Fruit fly (Drosophila melanogaster) whole organism, pupa: ENCODE results near the gene Tmem43.

Experiments used
- CG10348 ChIP-seq: fragments of 200-800 bp; sonication (Bioruptor generic); IDR thresholded peaks from 2 replicates; pipeline ENCODE4 v1.3.6; 2022; ENCODE audit warnings: missing biosample characterization, missing genetic modification characterization
- CG12605 ChIP-seq: fragments of 200-800 bp; sonication (Bioruptor generic); IDR thresholded peaks from 2 replicates; pipeline ENCODE4 v1.3.6; 2022; ENCODE audit warnings: missing biosample characterization, missing genetic modification characterization
- CG13204 ChIP-seq: fragments of 200-800 bp; sonication (Bioruptor generic); optimal IDR thresholded peaks from 2 replicates; lab custom pipeline; 2018; ENCODE audit warnings: missing biosample characterization, mild to moderate bottlenecking, missing genetic modification characterization, moderate library complexity
- CG14655 ChIP-seq: fragments of 200-800 bp; sonication (Bioruptor generic); optimal IDR thresholded peaks from 3 replicates; lab custom pipeline; 2017; ENCODE audit warnings: mild to moderate bottlenecking, missing biosample characterization, missing genetic modification reagents, missing genetic modification characterization
- CG15710 ChIP-seq: fragments of 200-800 bp; sonication (Bioruptor generic); optimal IDR thresholded peaks from 2 replicates; lab custom pipeline; 2018; ENCODE audit warnings: missing biosample characterization, mild to moderate bottlenecking, missing genetic modification characterization, moderate library complexity
- CG17806 ChIP-seq: fragments of 200-800 bp; sonication (Bioruptor generic); optimal IDR thresholded peaks from 2 replicates; lab custom pipeline; 2018; ENCODE audit warnings: missing biosample characterization, mild to moderate bottlenecking, missing genetic modification characterization, moderate library complexity
- CG32121 ChIP-seq: fragments of 200-800 bp; sonication (Bioruptor generic); IDR thresholded peaks from 2 replicates; pipeline ENCODE4 v1.3.6; 2022; ENCODE audit warnings: missing biosample characterization, missing genetic modification characterization
- CG34367 ChIP-seq: fragments of 200-800 bp; sonication (Bioruptor generic); optimal IDR thresholded peaks from 2 replicates; lab custom pipeline; 2018; ENCODE audit warnings: missing biosample characterization, mild to moderate bottlenecking, missing genetic modification characterization
- CG4496 ChIP-seq: fragments of 200-800 bp; sonication (Bioruptor generic); IDR thresholded peaks from 3 replicates; pipeline ENCODE4 v1.3.6; 2022; ENCODE audit warnings: missing biosample characterization, missing genetic modification characterization
- CG8159 ChIP-seq: fragments of 200-800 bp; sonication (Bioruptor generic); optimal IDR thresholded peaks from 3 replicates; lab custom pipeline; 2018; ENCODE audit warnings: missing biosample characterization, mild to moderate bottlenecking, missing genetic modification characterization, moderate library complexity
- CG8301 ChIP-seq: fragments of 200-800 bp; sonication (Bioruptor generic); optimal IDR thresholded peaks from 2 replicates; lab custom pipeline; 2018; ENCODE audit warnings: missing biosample characterization, mild to moderate bottlenecking, missing genetic modification characterization
- CG9948 ChIP-seq: fragments of 200-800 bp; sonication (Bioruptor generic); optimal IDR thresholded peaks from 2 replicates; lab custom pipeline; 2018; ENCODE audit warnings: missing biosample characterization, mild to moderate bottlenecking, missing genetic modification characterization, moderate library complexity
- D1 ChIP-seq: fragments of 200-800 bp; sonication (Bioruptor generic); optimal IDR thresholded peaks from 2 replicates; lab custom pipeline; 2018; ENCODE audit warnings: missing biosample characterization, mild to moderate bottlenecking, missing genetic modification characterization, moderate library complexity
- EcR ChIP-seq: fragments of 200-800 bp; sonication (Bioruptor generic); optimal IDR thresholded peaks from 3 replicates; lab custom pipeline; 2019; ENCODE audit warnings: missing biosample characterization, missing genetic modification characterization, mild to moderate bottlenecking, moderate library complexity, missing genetic modification reagents
- Ets98B ChIP-seq: fragments of 200-800 bp; sonication (Bioruptor generic); IDR thresholded peaks from 2 replicates; pipeline ENCODE4 v1.3.6; 2022; ENCODE audit warnings: missing biosample characterization, missing genetic modification characterization
- Pif1A ChIP-seq: fragments of 200-800 bp; sonication (Bioruptor generic); optimal IDR thresholded peaks from 3 replicates; lab custom pipeline; 2016; ENCODE audit warnings: missing biosample characterization, missing genetic modification characterization
- Pif1B ChIP-seq: fragments of 200-800 bp; sonication (Bioruptor generic); optimal IDR thresholded peaks from 3 replicates; lab custom pipeline; 2016; ENCODE audit warnings: missing biosample characterization, missing genetic modification characterization
- Snoo ChIP-seq: fragments of 200-800 bp; sonication (Bioruptor generic); optimal IDR thresholded peaks from 3 replicates; lab custom pipeline; 2017; ENCODE audit warnings: missing biosample characterization, mild to moderate bottlenecking, missing genetic modification characterization, inconsistent platforms
- fd96Ca ChIP-seq: fragments of 200-800 bp; sonication (Bioruptor generic); IDR thresholded peaks from 3 replicates; pipeline ENCODE4 v1.3.6; 2022; ENCODE audit warnings: missing biosample characterization, missing genetic modification characterization
- gl ChIP-seq: fragments of 200-800 bp; sonication (Bioruptor generic); optimal IDR thresholded peaks from 2 replicates; lab custom pipeline; 2018; ENCODE audit warnings: missing biosample characterization, mild to moderate bottlenecking, missing genetic modification characterization
- rn ChIP-seq: fragments of 200-800 bp; sonication (Bioruptor generic); IDR thresholded peaks from 2 replicates; pipeline ENCODE4 v1.3.6; 2022; ENCODE audit warnings: missing biosample characterization, missing genetic modification characterization

The Tmem43 gene

DNA sequence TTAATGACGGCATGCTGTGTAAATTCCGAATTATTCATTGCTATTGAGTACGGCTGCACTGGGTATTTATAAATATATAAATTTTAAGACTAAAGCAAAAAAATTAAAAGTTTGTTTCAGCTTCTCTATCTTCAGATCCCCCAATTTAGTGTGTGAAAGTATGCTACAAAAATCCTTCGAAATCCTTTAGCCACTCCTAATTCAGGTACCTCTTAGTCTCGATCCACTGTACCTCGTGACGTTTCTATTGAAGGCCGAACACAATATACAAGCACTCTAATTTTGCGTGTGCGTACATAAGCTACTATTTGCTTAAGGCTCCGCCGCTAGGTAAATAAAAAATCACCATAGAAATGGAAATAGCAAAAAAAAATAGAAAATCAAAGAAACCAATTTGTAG, 48.4 kb downstream of the Tmem43 start:
- TF ChIP-seq CG32121 (GFP tag; lab: Robert Waterston, UW) (peak; percentile 44; the same call in 1 of the 2 replicates), CG10348 (GFP tag; lab: Robert Waterston, UW) (no peak)

DNA sequence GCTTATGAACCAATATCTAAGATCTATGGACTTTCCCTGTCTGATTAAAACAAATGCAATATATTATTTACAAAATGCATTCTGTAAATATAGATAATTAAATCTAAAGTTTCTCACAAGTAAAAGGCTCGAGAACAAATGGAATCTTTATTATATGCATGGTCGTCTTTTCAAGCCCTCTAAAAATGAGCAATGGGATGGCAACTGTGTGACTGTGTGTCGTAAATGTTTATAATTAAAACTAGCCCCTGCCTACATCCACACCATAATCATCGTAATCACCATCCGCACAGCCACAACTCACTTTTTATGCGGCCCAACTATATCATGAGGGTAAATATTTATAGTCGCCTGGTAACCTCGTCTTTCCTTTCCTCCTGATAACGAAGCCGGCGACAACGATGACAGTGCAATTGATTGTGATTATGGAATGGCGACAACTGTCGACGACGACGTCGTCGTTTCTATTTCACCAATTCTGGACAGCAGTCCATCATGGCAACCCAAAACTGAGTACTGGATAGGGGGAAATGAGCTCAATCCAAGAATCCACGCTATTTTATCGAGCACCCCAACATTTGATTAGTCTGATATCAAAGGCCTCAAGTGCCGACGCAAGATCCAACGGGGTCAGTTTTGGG, 49.1 kb downstream of the Tmem43 start:
- no peak for TF ChIP-seq CG9948 (tag; lab: Kevin White, UChicago)
- TF ChIP-seq CG8159 (tag; lab: Kevin White, UChicago): no peak
- TF ChIP-seq CG4496 (GFP tag; lab: Robert Waterston, UW): no peak
- no peak for TF ChIP-seq CG10348 (GFP tag; lab: Robert Waterston, UW)
- TF ChIP-seq, all 21 proteins: peak for 0

DNA sequence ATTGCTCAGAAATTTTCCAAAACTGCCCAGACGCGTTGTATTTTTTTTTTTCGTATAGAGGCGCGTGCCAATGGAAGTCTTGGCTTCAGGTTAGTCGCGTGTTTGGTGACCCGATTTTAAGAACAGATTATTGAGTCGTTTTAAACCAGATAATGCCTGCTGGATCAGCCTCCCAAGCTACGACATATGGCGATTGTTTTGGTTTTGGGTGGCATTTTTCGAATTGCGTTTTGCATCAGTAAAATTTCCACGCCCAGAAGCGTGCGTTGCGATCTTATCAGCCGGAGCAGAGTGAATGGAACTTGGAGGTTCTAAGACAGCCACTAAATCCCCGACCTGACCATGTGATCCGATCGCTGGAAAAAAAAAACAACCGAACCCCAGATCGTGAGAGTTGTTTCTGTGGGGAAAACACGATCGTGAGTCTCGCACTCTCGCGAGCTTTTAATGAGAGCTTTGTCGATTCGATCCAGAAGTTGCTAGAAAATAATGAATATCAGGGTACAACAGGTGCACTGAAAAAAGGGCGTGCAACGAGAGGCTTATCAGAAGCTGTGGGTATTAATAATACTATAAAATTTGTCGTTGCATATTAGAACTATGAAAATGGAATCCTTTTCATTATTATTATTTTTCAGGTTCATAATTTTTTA, 49.7 kb downstream of the Tmem43 start:
- TF ChIP-seq CG9948 (tag; lab: Kevin White, UChicago): no peak
- no peak for TF ChIP-seq CG14655 (GFP tag; lab: Kevin White, UChicago)
- TF ChIP-seq gl (tag; lab: Kevin White, UChicago): no peak
- no peak for TF ChIP-seq CG12605 (GFP tag; lab: Robert Waterston, UW)
- peak; percentile 45 for TF ChIP-seq Ets98B
- no peak for TF ChIP-seq Snoo (tag; lab: Kevin White, UChicago)
- no peak for TF ChIP-seq rn (GFP tag; lab: Robert Waterston, UW)

DNA sequence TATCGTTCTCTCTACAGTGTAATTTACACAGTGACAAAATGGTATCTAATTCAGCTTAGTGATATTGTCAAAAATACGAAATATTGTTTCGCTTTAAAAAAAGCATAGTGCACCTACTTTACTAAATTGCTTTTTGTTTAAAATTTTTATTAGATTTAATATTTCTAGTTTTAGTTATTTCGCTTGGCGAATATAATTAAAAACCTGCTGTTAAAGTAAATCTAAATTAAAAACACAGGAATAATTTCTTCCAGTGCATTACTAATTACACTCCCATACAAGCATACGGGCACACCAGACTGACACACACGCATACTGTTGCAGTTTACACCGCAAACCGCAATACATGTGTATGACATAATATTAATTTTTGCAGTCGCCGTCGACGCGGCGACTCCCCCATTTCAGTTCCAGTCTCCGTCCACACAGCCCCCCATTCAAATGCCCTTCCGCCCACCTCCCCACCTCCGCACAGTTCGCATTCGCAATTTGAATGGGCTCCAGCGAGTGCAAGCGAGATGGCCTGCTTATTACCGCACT, 51.1 kb downstream of the Tmem43 start:
- TF ChIP-seq CG14655 (GFP tag; lab: Kevin White, UChicago): peak; percentile 68
- TF ChIP-seq CG12605 (GFP tag; lab: Robert Waterston, UW): peak; percentile 82
- peak; percentile 33 for TF ChIP-seq Pif1A (GFP tag; lab: Kevin White, UChicago)
- peak; percentile 59 for TF ChIP-seq Snoo (tag; lab: Kevin White, UChicago)
- peak; percentile 55 for TF ChIP-seq CG34367 (tag; lab: Kevin White, UChicago)
- TF ChIP-seq CG15710 (tag; lab: Kevin White, UChicago): peak; percentile 68
- TF ChIP-seq rn (GFP tag; lab: Robert Waterston, UW): peak; percentile 71; the same call in 1 of the 2 replicates
- peak; percentile 85 for TF ChIP-seq CG8159 (tag; lab: Kevin White, UChicago)
- TF ChIP-seq CG8301 (tag; lab: Kevin White, UChicago): peak; percentile 68
- TF ChIP-seq gl (tag; lab: Kevin White, UChicago): no peak
- peak; percentile 79 for TF ChIP-seq CG4496 (GFP tag; lab: Robert Waterston, UW)
- TF ChIP-seq CG32121 (GFP tag; lab: Robert Waterston, UW): peak; percentile 87
- TF ChIP-seq fd96Ca (GFP tag; lab: Robert Waterston, UW): peak; percentile 32; the same call in 1 of the 3 replicates
- no peak for TF ChIP-seq EcR (GFP tag; lab: Kevin White, UChicago)
- peak; percentile 66 for TF ChIP-seq CG17806 (tag; lab: Kevin White, UChicago)
- no peak for TF ChIP-seq Pif1B (GFP tag; lab: Kevin White, UChicago)
- TF ChIP-seq D1: no peak
- peak; percentile 78 for TF ChIP-seq CG10348 (GFP tag; lab: Robert Waterston, UW)
- TF ChIP-seq CG13204 (GFP tag; lab: Kevin White, UChicago): peak; percentile 23
- peak; percentile 72; the same call in 1 of the 2 replicates for TF ChIP-seq Ets98B
- peak; percentile 63 for TF ChIP-seq CG9948 (tag; lab: Kevin White, UChicago)
